Worm (Caenorhabditis elegans): ENCODE data around the gene pfut-1.
A peak's percentile ranks its signal among the peaks of the same experiment; 100 is the strongest.

Gene pfut-1

ce11 chrX:3127626-3128142 is 37.9 kb upstream of the pfut-1 start (continued):
- peak; percentile 87 for TF ChIP-seq ztf-22 (GFP tag; optimal IDR thresholded peaks at IDR 0.05)
- peak; percentile 61 for TF ChIP-seq ZK185.1 (tag; optimal IDR thresholded peaks at IDR 0.05; ENCODE audit: poor library complexity, severe bottlenecking)
- no peak for TF ChIP-seq F57A8.1 (GFP tag; optimal IDR thresholded peaks at IDR 0.05)
- peak; percentile 93 for TF ChIP-seq lin-40 (tag; optimal IDR thresholded peaks at IDR 0.05)
- peak; percentile 33 for TF ChIP-seq athp-1 (tag; optimal IDR thresholded peaks at IDR 0.05)
- TF ChIP-seq madf-10 (tag; optimal IDR thresholded peaks at IDR 0.05): peak; percentile 85
- TF ChIP-seq C06A6.2 (GFP tag; conservative IDR thresholded peaks at IDR 0.05): peak; percentile 72
- TF ChIP-seq Y95B8A.8 (GFP tag; IDR thresholded peaks at IDR 0.05): 0 out of 2 replicates have a peak, but pooled peaks have one; percentile 22
- peak; percentile 67 for TF ChIP-seq T07F8.4 (tag; optimal IDR thresholded peaks at IDR 0.05)
- TF ChIP-seq let-607 (tag; optimal IDR thresholded peaks at IDR 0.05): peak; percentile 72 to 75
- TF ChIP-seq ceh-58 (GFP tag; IDR thresholded peaks at IDR 0.05): no peak
- no peak for TF ChIP-seq nhr-120 (GFP tag; IDR thresholded peaks at IDR 0.05)
- TF ChIP-seq attf-5 (GFP tag; optimal IDR thresholded peaks at IDR 0.05): peak; percentile 94
- no peak for TF ChIP-seq cebp-2 (GFP tag; IDR thresholded peaks at IDR 0.05)
- TF ChIP-seq nhr-90 (tag; optimal IDR thresholded peaks at IDR 0.05): peak; percentile 65
- TF ChIP-seq rcor-1 (GFP tag; IDR thresholded peaks at IDR 0.05): peak; percentile 61; the same call in 1 of the 2 replicates
- peak; percentile 94 for TF ChIP-seq dox-1 (GFP tag; IDR thresholded peaks at IDR 0.05)
- TF ChIP-seq F52B5.7 (tag; optimal IDR thresholded peaks at IDR 0.05): peak; percentile 49
- peak; percentile 73 for TF ChIP-seq ekl-4 (GFP tag; IDR thresholded peaks at IDR 0.05)
- peak; percentile 95 for TF ChIP-seq nhr-80 (tag; optimal IDR thresholded peaks at IDR 0.05)
- TF ChIP-seq nhr-27 (tag; optimal IDR thresholded peaks at IDR 0.05): peak; percentile 42
- TF ChIP-seq Y79H2A.3 (GFP tag; conservative IDR thresholded peaks at IDR 0.05): no peak
- TF ChIP-seq pha-4 (tag; optimal IDR thresholded peaks at IDR 0.05): peak; percentile 94
- 0 out of 2 replicates have a peak, but pooled peaks have one; percentile 30 for TF ChIP-seq attf-3 (GFP tag; conservative IDR thresholded peaks at IDR 0.05)
- peak; percentile 99 for TF ChIP-seq lir-1 (GFP tag; conservative IDR thresholded peaks at IDR 0.05)
- TF ChIP-seq atf-7 (tag; optimal IDR thresholded peaks at IDR 0.05): peak; percentile 76
- TF ChIP-seq hsf-1 (GFP tag; IDR thresholded peaks at IDR 0.05): no peak
- TF ChIP-seq ceh-79 (tag; optimal IDR thresholded peaks at IDR 0.05): peak; percentile 47
- TF ChIP-seq ztf-26 (tag; optimal IDR thresholded peaks at IDR 0.05): peak; percentile 82
- TF ChIP-seq Y67H2A.10 (GFP tag; conservative IDR thresholded peaks at IDR 0.05): 0 out of 2 replicates have a peak, but pooled peaks have one; percentile 19
- TF ChIP-seq K11D2.4 (GFP tag; IDR thresholded peaks at IDR 0.05): peak; percentile 76
- TF ChIP-seq tlf-1 (GFP tag; optimal IDR thresholded peaks at IDR 0.05): peak; percentile 56
- TF ChIP-seq snpc-4 (GFP tag; optimal IDR thresholded peaks at IDR 0.05): peak; percentile 55
- peak; percentile 56 to 76 (median 62) for TF ChIP-seq snpc-4 (tag; optimal IDR thresholded peaks at IDR 0.05)
- TF ChIP-seq F37B4.10 (GFP tag; IDR thresholded peaks at IDR 0.05): no peak
- 0 out of 2 replicates have a peak, but pooled peaks have one; percentile 8 for TF ChIP-seq F33H1.4 (GFP tag; IDR thresholded peaks at IDR 0.05)
- TF ChIP-seq chd-7 (tag; optimal IDR thresholded peaks at IDR 0.05): peak; percentile 88
- peak; percentile 23 for TF ChIP-seq snpc-1.1 (tag; optimal IDR thresholded peaks at IDR 0.05; ENCODE audit: insufficient read depth)
- TF ChIP-seq let-526 (GFP tag; IDR thresholded peaks at IDR 0.05): peak; percentile 80; the same call in 1 of the 2 replicates
- TF ChIP-seq ets-4 (GFP tag; optimal IDR thresholded peaks at IDR 0.05): peak; percentile 37
- no peak for TF ChIP-seq rpc-1 (optimal IDR thresholded peaks at IDR 0.05)
- TF ChIP-seq rpc-1 (tag; optimal IDR thresholded peaks at IDR 0.05): no peak
- peak; percentile 58; the same call in 1 of the 2 replicates for TF ChIP-seq cebp-1 (GFP tag; IDR thresholded peaks at IDR 0.05)
- TF ChIP-seq cebp-1 (tag; optimal IDR thresholded peaks at IDR 0.05): peak; percentile 92
- TF ChIP-seq egl-18 (GFP tag; IDR thresholded peaks at IDR 0.05): no peak
- 0 out of 2 replicates have a peak, but pooled peaks have one; percentile 31 for TF ChIP-seq hmg-20 (GFP tag; IDR thresholded peaks at IDR 0.05)
- peak; percentile 76 for TF ChIP-seq egrh-3 (GFP tag; IDR thresholded peaks at IDR 0.05)
- TF ChIP-seq nfyb-1 (GFP tag; IDR thresholded peaks at IDR 0.05): peak; percentile 74

Data from whole organism, young adult.